Fruit fly (Drosophila melanogaster): Measurements from ENCODE around the gene CG17294.

The CG17294 gene

DNA sequence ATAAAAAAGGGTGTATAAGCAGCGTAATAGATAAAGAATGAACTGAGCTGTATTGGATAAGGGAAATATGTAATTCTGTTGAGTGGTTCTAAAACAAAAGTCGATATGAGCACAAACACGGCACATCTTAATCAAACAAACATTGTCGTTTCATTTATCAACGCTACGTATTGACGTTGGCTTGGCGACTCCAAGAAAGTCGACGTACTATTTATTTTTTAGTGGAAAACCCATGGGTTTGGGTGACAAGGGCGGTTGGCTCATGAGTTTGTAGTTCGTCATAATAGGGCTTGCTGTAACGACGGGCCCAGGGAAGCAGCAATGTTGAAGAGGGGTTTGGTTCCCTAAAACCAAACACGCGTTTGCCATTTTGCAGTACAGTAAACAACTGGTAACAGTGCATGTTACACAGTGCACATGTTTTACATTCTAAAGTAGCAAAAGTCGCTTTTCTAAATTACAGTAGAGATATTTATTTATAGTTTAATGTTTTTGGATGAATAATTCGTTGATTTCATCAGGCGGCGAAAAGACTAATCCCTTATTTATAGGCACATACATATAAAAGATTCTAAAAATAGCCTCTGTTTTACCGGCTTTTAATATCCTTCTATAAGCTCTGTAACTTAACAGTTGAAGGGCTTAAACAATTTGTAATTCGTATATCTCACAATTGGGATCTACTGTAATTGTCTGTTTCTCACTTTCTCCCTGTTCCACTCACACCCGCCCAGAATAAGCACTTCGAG lies 15.5 kb upstream of the CG17294 start (continued):
- TF ChIP-seq CG7987 (GFP tag; optimal IDR thresholded peaks at IDR 0.05) (peak; percentile 2), CG1602 (GFP tag; optimal IDR thresholded peaks at IDR 0.05) (peak; percentile 19), CG9437 (GFP tag; optimal IDR thresholded peaks at IDR 0.05) (no peak), CG6254 (GFP tag; optimal IDR thresholded peaks at IDR 0.05) (no peak), CG17361 (GFP tag; IDR thresholded peaks at IDR 0.05) (peak; percentile 35; the same call in 2 of the 3 replicates), CG16815 (GFP tag; optimal IDR thresholded peaks at IDR 0.05) (peak; percentile 20), CG4360 (GFP tag; IDR thresholded peaks at IDR 0.05) (no peak), Hr3 (GFP tag; optimal IDR thresholded peaks at IDR 0.05) (no peak), Hr51 (GFP tag; optimal IDR thresholded peaks at IDR 0.05) (peak in 1 of 2 experiments; percentile 7)

DNA sequence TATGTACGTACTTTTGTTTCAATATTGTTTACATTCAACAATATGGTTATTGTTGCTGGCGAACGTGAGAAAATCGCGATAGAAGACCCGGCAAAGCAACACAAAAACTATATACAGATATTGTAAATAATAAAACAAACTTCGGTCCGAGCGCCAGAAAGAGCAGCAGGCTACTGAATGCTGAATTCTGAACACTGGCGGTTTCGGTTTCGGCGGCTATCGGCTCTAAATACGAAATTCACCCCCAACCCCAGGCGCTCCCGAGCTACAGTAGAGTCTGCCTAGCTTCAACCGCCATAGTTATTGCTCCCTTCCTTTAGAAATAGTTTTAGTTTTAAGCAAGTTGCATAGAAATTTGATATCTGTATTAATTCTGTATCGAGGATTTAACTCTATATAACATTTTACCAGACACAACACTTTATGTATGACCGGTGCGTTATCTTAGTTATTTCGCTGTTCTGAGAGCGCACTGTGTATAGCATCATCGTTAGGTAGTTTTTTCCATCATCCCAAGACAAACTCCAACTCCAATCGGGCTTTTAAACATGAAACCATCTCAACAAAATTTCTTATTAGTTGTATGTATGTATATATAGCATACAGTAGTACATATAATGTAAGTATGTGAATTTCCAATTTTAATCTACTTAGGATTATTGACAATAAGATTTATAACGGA lies 14.4 kb upstream of the CG17294 start, which contains the start of gene CG7627:
Gene CG7627 (minus strand): TSS at position 197 of the 682 bp plus-strand sequence.
- TF ChIP-seq BtbVII (GFP tag; optimal IDR thresholded peaks at IDR 0.05): peak; percentile 82
- TF ChIP-seq chn (GFP tag; optimal IDR thresholded peaks at IDR 0.05): peak; percentile 56
- TF ChIP-seq CG3726 (GFP tag; IDR thresholded peaks at IDR 0.05): 0 out of 3 replicates have a peak, but pooled peaks have one; percentile 51
- peak; percentile 80 for TF ChIP-seq Mrtf (GFP tag; IDR thresholded peaks at IDR 0.05)
- TF ChIP-seq lmd (GFP tag; IDR thresholded peaks at IDR 0.05): peak; percentile 85
- TF ChIP-seq CG2129 (GFP tag; IDR thresholded peaks at IDR 0.05; ENCODE audit: partially characterized antibody): no peak
- peak; percentile 64; the same call in 1 of the 3 replicates for TF ChIP-seq Optix (GFP tag; IDR thresholded peaks at IDR 0.05)
- TF ChIP-seq Meics (GFP tag; optimal IDR thresholded peaks at IDR 0.05): peak; percentile 84
- peak; percentile 67 for TF ChIP-seq nmo (GFP tag; optimal IDR thresholded peaks at IDR 0.05)
- TF ChIP-seq CG4404 (GFP tag; IDR thresholded peaks at IDR 0.05): peak; percentile 78
- TF ChIP-seq Ada2b (GFP tag; IDR thresholded peaks at IDR 0.05): peak; percentile 83
- TF ChIP-seq ATbp (GFP tag; optimal IDR thresholded peaks at IDR 0.05): peak; percentile 68
- TF ChIP-seq bigmax (GFP tag; optimal IDR thresholded peaks at IDR 0.05): no peak
- no peak for TF ChIP-seq Lim3 (GFP tag; IDR thresholded peaks at IDR 0.05)
- peak; percentile 35 for TF ChIP-seq Mes4 (GFP tag; optimal IDR thresholded peaks at IDR 0.05)
- peak; percentile 79 for TF ChIP-seq CG10209 (GFP tag; optimal IDR thresholded peaks at IDR 0.05)
- TF ChIP-seq dimm (GFP tag; IDR thresholded peaks at IDR 0.05): peak; percentile 70; the same call in 1 of the 2 replicates
- TF ChIP-seq Dek (tag; optimal IDR thresholded peaks at IDR 0.05): peak; percentile 65
- no peak for TF ChIP-seq ato (GFP tag; IDR thresholded peaks at IDR 0.05; ENCODE audit: partially characterized antibody)
- TF ChIP-seq fd102C (GFP tag; optimal IDR thresholded peaks at IDR 0.05): no peak
- peak; percentile 65 for TF ChIP-seq lbe (GFP tag; optimal IDR thresholded peaks at IDR 0.05)
- peak; percentile 54 for TF ChIP-seq Oli (tag; optimal IDR thresholded peaks at IDR 0.05)
- TF ChIP-seq Spps (tag; optimal IDR thresholded peaks at IDR 0.05): no peak
- TF ChIP-seq yki (optimal IDR thresholded peaks at IDR 0.05): no peak
- peak; percentile 75 for TF ChIP-seq Aef1 (GFP tag; IDR thresholded peaks at IDR 0.05)
- peak; percentile 19 for TF ChIP-seq da (GFP tag; optimal IDR thresholded peaks at IDR 0.05)
- peak; percentile 24 for TF ChIP-seq CG17912 (GFP tag; optimal IDR thresholded peaks at IDR 0.05)
- TF ChIP-seq ash1 (GFP tag; optimal IDR thresholded peaks at IDR 0.05): no peak
- TF ChIP-seq chinmo (GFP tag; IDR thresholded peaks at IDR 0.05; ENCODE audit: partially characterized antibody): peak; percentile 74; the same call in 2 of the 4 replicates
- TF ChIP-seq bbx (GFP tag; IDR thresholded peaks at IDR 0.05; ENCODE audit: partially characterized antibody): peak; percentile 48; the same call in 1 of the 2 replicates
- TF ChIP-seq pfk (GFP tag; optimal IDR thresholded peaks at IDR 0.05): no peak
- no peak for TF ChIP-seq CG7271 (tag; optimal IDR thresholded peaks at IDR 0.05)
- no peak for TF ChIP-seq CG9797 (GFP tag; optimal IDR thresholded peaks at IDR 0.05)
- no peak for TF ChIP-seq Stat92E (GFP tag; optimal IDR thresholded peaks at IDR 0.05)
- TF ChIP-seq CG9817 (tag; optimal IDR thresholded peaks at IDR 0.05): peak; percentile 74
- peak; percentile 17 for TF ChIP-seq slou (GFP tag; optimal IDR thresholded peaks at IDR 0.05)
- peak; percentile 53; the same call in 1 of the 2 replicates for TF ChIP-seq Nf-YA (GFP tag; IDR thresholded peaks at IDR 0.05)
- peak; percentile 21 to 77 for TF ChIP-seq Hr51 (GFP tag; optimal IDR thresholded peaks at IDR 0.05)
